Worm (Caenorhabditis elegans): Measurements from ENCODE around the gene Y56A3A.16.

The Y56A3A.16 gene

DNA sequence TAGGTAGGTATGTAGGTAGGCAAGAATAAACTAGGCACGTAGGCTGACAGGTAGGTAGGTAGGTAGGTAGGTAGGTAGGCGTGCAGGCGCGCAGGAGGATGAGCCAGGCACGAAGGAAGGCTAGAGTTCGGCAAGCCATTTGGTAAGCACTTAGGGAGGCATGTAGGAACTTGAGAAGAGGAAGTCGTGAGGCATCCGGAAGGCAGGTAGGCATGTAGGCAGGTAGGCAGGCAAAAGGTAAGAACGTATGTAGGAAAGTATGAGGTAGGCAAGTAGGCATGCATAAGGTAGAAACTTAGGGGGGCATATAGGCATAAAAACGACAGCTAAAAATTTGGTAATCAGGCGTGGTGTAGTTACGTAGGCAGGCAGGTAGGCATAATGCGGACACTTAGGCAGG is 38.0 kb downstream of the Y56A3A.16 start:
- TF ChIP-seq F26F4.8 (GFP tag; conservative IDR thresholded peaks at IDR 0.05) (0 out of 2 replicates have a peak, but pooled peaks have one; percentile 28), attf-4 (tag; optimal IDR thresholded peaks at IDR 0.05) (no peak), dmd-8 (GFP tag; IDR thresholded peaks at IDR 0.05) (peak; percentile 55; the same call in 1 of the 2 replicates), hlh-30 (tag; optimal IDR thresholded peaks at IDR 0.05; ENCODE audit: insufficient read depth) (no peak), unc-62 (GFP tag; optimal IDR thresholded peaks at IDR 0.05 in 1 of 2) (peak in 1 of 2 experiments; percentile 79), unc-62 (tag; optimal IDR thresholded peaks at IDR 0.05) (no peak), ces-1 (GFP tag; optimal IDR thresholded peaks at IDR 0.05) (no peak), nhr-42 (GFP tag; IDR thresholded peaks at IDR 0.05) (no peak), D1046.2 (GFP tag; IDR thresholded peaks at IDR 0.05) (0 out of 2 replicates have a peak, but pooled peaks have one; percentile 32)

DNA sequence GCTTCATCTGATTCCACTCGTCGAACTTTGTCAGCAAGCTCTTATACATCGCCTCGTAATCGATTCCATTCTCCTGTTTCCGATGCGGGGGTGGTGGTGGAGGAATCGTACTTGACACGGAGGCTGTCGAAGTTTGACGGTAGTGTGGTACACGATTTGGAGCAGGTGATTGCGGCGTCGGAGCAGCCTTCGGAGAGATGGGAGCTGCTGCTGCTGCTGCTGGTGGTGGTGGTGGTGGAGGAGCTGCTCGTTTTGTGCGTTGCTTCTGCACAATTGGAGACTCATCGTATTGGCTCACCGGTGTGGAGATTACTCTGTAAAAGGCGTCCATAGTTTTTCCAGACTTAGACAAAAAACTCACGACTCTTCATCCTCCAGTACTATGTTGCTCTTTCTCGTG is 39.9 kb downstream of the Y56A3A.16 start:
- TF ChIP-seq set-16 (GFP tag; IDR thresholded peaks at IDR 0.05) (peak; percentile 81), pha-4 (GFP tag; IDR thresholded peaks at IDR 0.05) (peak; percentile 25; the same call in 1 of the 2 replicates), pha-4 (tag; optimal IDR thresholded peaks at IDR 0.05) (no peak), lim-7 (GFP tag; IDR thresholded peaks at IDR 0.05) (no peak)

DNA sequence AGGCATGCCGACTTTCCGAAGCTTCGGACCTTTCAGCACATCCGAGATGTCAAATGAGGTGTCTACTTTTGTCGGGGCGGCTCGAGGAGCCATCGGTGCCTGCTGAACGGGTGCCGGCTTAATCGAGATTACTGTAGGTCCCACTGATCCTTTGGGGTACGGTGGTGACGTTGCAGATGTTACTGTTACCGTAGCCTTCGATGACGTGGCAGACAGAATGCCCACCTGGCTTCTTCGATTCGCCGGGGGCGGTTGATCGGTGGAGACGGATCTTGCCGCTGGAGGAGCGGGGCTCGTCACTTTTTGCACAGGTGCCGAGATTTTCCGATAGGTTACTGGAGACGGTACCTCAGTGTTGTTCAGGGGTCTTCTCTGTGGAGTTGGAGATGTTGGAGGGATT is 42.5 kb downstream of the Y56A3A.16 start:
- TF ChIP-seq F37D6.2 (tag; optimal IDR thresholded peaks at IDR 0.05) (no peak), set-16 (GFP tag; IDR thresholded peaks at IDR 0.05) (peak; percentile 75; the same call in 1 of the 2 replicates)

DNA sequence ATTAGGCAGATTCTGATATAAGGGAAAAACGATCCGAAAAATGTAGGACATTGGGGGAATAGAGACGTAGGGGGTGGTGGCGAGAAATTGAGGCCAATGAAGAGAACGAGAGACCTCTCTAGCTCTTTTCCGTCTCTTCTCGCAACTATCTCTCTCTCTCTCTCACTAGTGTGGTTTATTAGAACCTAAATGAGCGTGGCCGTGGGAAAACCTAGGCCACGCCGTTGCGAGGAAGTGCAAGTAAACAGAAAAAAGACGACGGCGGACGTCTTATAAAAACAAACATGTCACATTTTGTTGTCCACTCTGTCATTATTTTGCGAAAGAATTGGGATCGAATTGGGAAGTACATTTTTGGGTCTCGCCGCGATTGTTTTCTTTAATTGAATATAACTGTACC is 44.1 kb downstream of the Y56A3A.16 start:
- no peak for TF ChIP-seq zip-2 (tag; optimal IDR thresholded peaks at IDR 0.05)
- no peak for TF ChIP-seq aha-1 (tag)
- no peak for TF ChIP-seq unc-130 (GFP tag; optimal IDR thresholded peaks at IDR 0.05)
- peak; percentile 84 for TF ChIP-seq lin-13 (GFP tag; optimal IDR thresholded peaks at IDR 0.05)
- peak; percentile 74 for TF ChIP-seq nhr-77 (tag; optimal IDR thresholded peaks at IDR 0.05)
- peak; percentile 75 for TF ChIP-seq dpl-1 (GFP tag; optimal IDR thresholded peaks at IDR 0.05)
- TF ChIP-seq dmd-8 (GFP tag; IDR thresholded peaks at IDR 0.05): no peak
- TF ChIP-seq hlh-30 (tag; optimal IDR thresholded peaks at IDR 0.05; ENCODE audit: insufficient read depth): peak; percentile 86
- no peak for TF ChIP-seq zfp-3 (GFP tag; conservative IDR thresholded peaks at IDR 0.05)
- peak; percentile 87 for TF ChIP-seq hlh-11 (tag; optimal IDR thresholded peaks at IDR 0.05)
- no peak for TF ChIP-seq daf-8 (GFP tag; IDR thresholded peaks at IDR 0.05)
- TF ChIP-seq lin-15B (tag; optimal IDR thresholded peaks at IDR 0.05): no peak
- no peak for TF ChIP-seq nhr-42 (GFP tag; IDR thresholded peaks at IDR 0.05)
- TF ChIP-seq nhr-237 (tag; optimal IDR thresholded peaks at IDR 0.05): peak; percentile 3
- peak; percentile 91 for TF ChIP-seq dve-1 (tag; optimal IDR thresholded peaks at IDR 0.05; ENCODE audit: insufficient read depth)
- TF ChIP-seq unc-39 (tag; optimal IDR thresholded peaks at IDR 0.05): no peak
- TF ChIP-seq php-3 (GFP tag; IDR thresholded peaks at IDR 0.05): 0 out of 2 replicates have a peak, but pooled peaks have one; percentile 38
- TF ChIP-seq ceh-28 (tag; optimal IDR thresholded peaks at IDR 0.05): no peak
- TF ChIP-seq madf-9 (GFP tag; conservative IDR thresholded peaks at IDR 0.05): peak; percentile 65
- TF ChIP-seq lir-3 (tag; optimal IDR thresholded peaks at IDR 0.05): no peak
- TF ChIP-seq F37D6.2 (tag; optimal IDR thresholded peaks at IDR 0.05): peak; percentile 60
- TF ChIP-seq mep-1 (tag; optimal IDR thresholded peaks at IDR 0.05): peak; percentile 92
- TF ChIP-seq ZK337.2 (GFP tag; IDR thresholded peaks at IDR 0.05): peak; percentile 36; the same call in 1 of the 2 replicates
- no peak for TF ChIP-seq nhr-10 (tag; optimal IDR thresholded peaks at IDR 0.05)
- peak; percentile 56; the same call in 1 of the 2 replicates for TF ChIP-seq T26A8.4 (GFP tag; IDR thresholded peaks at IDR 0.05)
- peak in 1 of 2 experiments; percentile 90 for TF ChIP-seq hif-1 (tag; optimal IDR thresholded peaks at IDR 0.05)
- TF ChIP-seq fkh-10 (GFP tag; optimal IDR thresholded peaks at IDR 0.05): peak; percentile 58
- no peak for TF ChIP-seq mxl-2 (GFP tag; conservative IDR thresholded peaks at IDR 0.05)
- peak; percentile 84 for TF ChIP-seq dmd-6 (GFP tag; IDR thresholded peaks at IDR 0.05)
- peak; percentile 91 for TF ChIP-seq nhr-6 (tag; optimal IDR thresholded peaks at IDR 0.05)
- no peak for TF ChIP-seq nhr-76 (tag; optimal IDR thresholded peaks at IDR 0.05)
- TF ChIP-seq T20F7.1 (GFP tag; optimal IDR thresholded peaks at IDR 0.05): no peak
- no peak for TF ChIP-seq ZK546.5 (tag; optimal IDR thresholded peaks at IDR 0.05)
- TF ChIP-seq hmg-1.1 (GFP tag; IDR thresholded peaks at IDR 0.05): peak; percentile 86
- TF ChIP-seq F49E8.2 (tag; optimal IDR thresholded peaks at IDR 0.05; ENCODE audit: borderline replicate concordance): no peak
- TF ChIP-seq ama-1 (optimal IDR thresholded peaks at IDR 0.05): no peak
- no peak for TF ChIP-seq tag-97 (GFP tag; IDR thresholded peaks at IDR 0.05)

All from whole organism, L4 larva.